Worm (Caenorhabditis elegans): Measurements from ENCODE around the gene F07E5.13.

DNA sequence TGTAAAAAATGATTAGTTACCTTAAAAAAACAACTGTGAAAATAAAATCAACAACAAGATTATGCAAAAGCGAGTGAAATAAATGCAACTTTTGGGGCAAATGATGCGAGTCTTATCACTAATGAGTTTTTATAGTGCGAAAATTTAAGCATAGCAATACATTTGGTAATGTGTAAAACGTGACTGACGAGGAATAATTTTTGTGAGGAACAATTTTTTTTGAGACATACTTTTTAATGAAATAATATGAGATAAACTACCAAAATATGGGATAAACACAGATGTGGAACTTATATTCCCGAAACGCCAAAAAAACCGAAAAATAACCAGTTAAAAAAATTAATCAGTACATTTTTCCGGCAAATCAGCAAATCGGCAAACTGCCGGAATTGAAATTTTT lies 16.5 kb upstream of the F07E5.13 start, which contains the start of gene F07E5.9:
- TF ChIP-seq hlh-12 (tag; optimal IDR thresholded peaks at IDR 0.05) (no peak), C17E4.6 (GFP tag; IDR thresholded peaks at IDR 0.05) (no peak), ceh-27 (GFP tag; optimal IDR thresholded peaks at IDR 0.05) (no peak), zim-3 (tag; optimal IDR thresholded peaks at IDR 0.05) (no peak), bed-1 (GFP tag; IDR thresholded peaks at IDR 0.05) (no peak), ama-1 (optimal IDR thresholded peaks at IDR 0.05) (no peak), ama-1 (GFP tag; optimal IDR thresholded peaks at IDR 0.05) (no peak)

Data from whole organism, young adult.